Worm (Caenorhabditis elegans): ENCODE measurements around the gene R03H10.5.
A peak's percentile ranks its signal among the peaks of the same experiment; 100 is the strongest.

DNA sequence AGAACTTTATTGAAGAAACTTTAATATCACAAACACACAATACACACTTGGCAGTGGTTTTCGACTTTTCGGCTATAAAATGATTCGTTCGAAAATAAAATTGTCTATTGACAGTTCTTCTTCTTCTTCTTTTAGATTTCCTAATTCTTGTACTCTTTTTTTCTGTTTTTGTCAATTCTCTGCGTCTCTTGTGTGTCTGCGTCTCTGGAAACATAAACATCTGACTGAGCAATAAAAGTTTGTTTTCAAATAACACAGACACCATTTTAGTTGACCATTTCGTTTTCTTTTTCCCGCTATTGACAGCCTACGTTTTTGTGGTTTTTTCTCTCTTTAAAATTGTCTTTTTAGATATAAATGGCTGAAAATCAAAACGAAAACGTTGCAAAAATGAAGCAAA lies 9.5 kb upstream of the R03H10.5 start, which contains the start of gene R03H10.1:
- TF ChIP-seq snpc-4 (tag; optimal IDR thresholded peaks at IDR 0.05) (no peak), unc-62 (GFP tag; optimal IDR thresholded peaks at IDR 0.05) (no peak), skn-1 (tag; optimal IDR thresholded peaks at IDR 0.05) (no peak), nhr-76 (tag; optimal IDR thresholded peaks at IDR 0.05) (no peak), lsy-2 (tag; optimal IDR thresholded peaks at IDR 0.05) (peak in 1 of 2 experiments; percentile 29), elt-3 (tag; optimal IDR thresholded peaks at IDR 0.05) (no peak), sox-4 (tag; optimal IDR thresholded peaks at IDR 0.05) (no peak), aly-2 (tag; optimal IDR thresholded peaks at IDR 0.05) (no peak), ama-1 (optimal IDR thresholded peaks at IDR 0.05) (no peak), Y116A8C.19 (tag; optimal IDR thresholded peaks at IDR 0.05; ENCODE audit: borderline replicate concordance) (no peak)

Data from whole organism, L1 larva.